Fruit fly (Drosophila melanogaster) whole organism, embryonic: ENCODE data around the gene CG14332.

ENCODE experiments used
- ATbp ChIP-seq: fragments of 200-800 bp; sonication (Bioruptor generic); optimal IDR thresholded peaks from 2 replicates; lab custom pipeline; 2017; ENCODE audit warnings: missing biosample characterization, mild to moderate bottlenecking, missing genetic modification characterization, missing genetic modification reagents
- Antp ChIP-seq: fragments of 200-800 bp; sonication (Bioruptor generic); optimal IDR thresholded peaks from 3 replicates; lab custom pipeline; 2016; ENCODE audit warnings: missing biosample characterization, missing genetic modification characterization
- Asciz ChIP-seq: fragments of 200-800 bp; sonication (Bioruptor generic); optimal IDR thresholded peaks from 2 replicates; lab custom pipeline; 2017; ENCODE audit warnings: missing biosample characterization, mild to moderate bottlenecking, missing genetic modification characterization, missing genetic modification reagents
- BEAF-32 ChIP-seq: fragments of 200-800 bp; sonication (Bioruptor generic); optimal IDR thresholded peaks from 3 replicates; lab custom pipeline; 2017; ENCODE audit warnings: missing biosample characterization, missing genetic modification characterization, mild to moderate bottlenecking, moderate library complexity, missing genetic modification reagents
- CG10209 ChIP-seq: fragments of 200-800 bp; sonication (Bioruptor generic); optimal IDR thresholded peaks from 3 replicates; lab custom pipeline; 2017; ENCODE audit warnings: missing biosample characterization, mild to moderate bottlenecking, missing genetic modification characterization, missing genetic modification reagents
- CG10267 ChIP-seq: fragments of 200-800 bp; sonication (Bioruptor generic); optimal IDR thresholded peaks from 2 replicates; lab custom pipeline; 2018; ENCODE audit warnings: missing biosample characterization, mild to moderate bottlenecking, missing genetic modification characterization, moderate library complexity
- CG10543 ChIP-seq: fragments of 200-800 bp; sonication (Bioruptor generic); optimal IDR thresholded peaks from 3 replicates; lab custom pipeline; 2017; ENCODE audit warnings: missing biosample characterization, mild to moderate bottlenecking, missing genetic modification characterization, moderate library complexity
- CG10565 ChIP-seq: fragments of 200-800 bp; sonication (Bioruptor generic); optimal IDR thresholded peaks from 3 replicates; lab custom pipeline; 2016; ENCODE audit warnings: missing biosample characterization, mild to moderate bottlenecking, missing genetic modification characterization
- CG11085 ChIP-seq: fragments of 200-800 bp; sonication (Bioruptor generic); IDR thresholded peaks from 2 replicates; pipeline ENCODE4 v1.3.6; 2022; ENCODE audit warnings: missing biosample characterization, missing genetic modification characterization
- CG11723 ChIP-seq: fragments of 200-800 bp; sonication (Bioruptor generic); optimal IDR thresholded peaks from 2 replicates; lab custom pipeline; 2017; ENCODE audit warnings: missing biosample characterization, mild to moderate bottlenecking, missing genetic modification characterization
- CG1233 ChIP-seq: fragments of 200-800 bp; sonication (Bioruptor generic); optimal IDR thresholded peaks from 4 replicates; lab custom pipeline; 2018; ENCODE audit warnings: missing biosample characterization, mild to moderate bottlenecking, missing genetic modification characterization
- CG14050 ChIP-seq: fragments of 200-800 bp; sonication (Bioruptor generic); IDR thresholded peaks from 3 replicates; pipeline ENCODE4 v1.3.6; 2022; ENCODE audit warnings: missing biosample characterization, missing genetic modification characterization
- CG15011 ChIP-seq: fragments of 200-800 bp; sonication (Bioruptor generic); optimal IDR thresholded peaks from 3 replicates; lab custom pipeline; 2018; ENCODE audit warnings: missing biosample characterization, mild to moderate bottlenecking, missing genetic modification characterization
- CG1529 ChIP-seq: fragments of 200-800 bp; sonication (Bioruptor generic); optimal IDR thresholded peaks from 3 replicates; lab custom pipeline; 2018; ENCODE audit warnings: missing biosample characterization, missing genetic modification characterization
- CG16815 ChIP-seq: fragments of 200-800 bp; sonication (Bioruptor generic); optimal IDR thresholded peaks from 3 replicates; lab custom pipeline; 2017; ENCODE audit warnings: missing biosample characterization, mild to moderate bottlenecking, missing genetic modification characterization
- CG2875 ChIP-seq: fragments of 200-800 bp; sonication (Bioruptor generic); optimal IDR thresholded peaks from 2 replicates; lab custom pipeline; 2017; ENCODE audit warnings: missing biosample characterization, mild to moderate bottlenecking, missing genetic modification characterization, missing genetic modification reagents
- CG30020 ChIP-seq: fragments of 200-800 bp; optimal IDR thresholded peaks from 2 replicates; lab custom pipeline; 2019; ENCODE audit warnings: missing biosample characterization, mild to moderate bottlenecking, missing genetic modification characterization, moderate library complexity
- CG30403 ChIP-seq: fragments of 200-800 bp; sonication (Bioruptor generic); optimal IDR thresholded peaks from 3 replicates; lab custom pipeline; 2016; ENCODE audit warnings: missing biosample characterization, missing genetic modification characterization
- CG4282 ChIP-seq: fragments of 200-800 bp; sonication (Bioruptor generic); optimal IDR thresholded peaks from 2 replicates; lab custom pipeline; 2016; ENCODE audit warnings: missing biosample characterization, missing genetic modification characterization
- CG6272 ChIP-seq: fragments of 200-800 bp; sonication (Bioruptor generic); IDR thresholded peaks from 2 replicates; pipeline ENCODE4 v1.3.6; 2022; ENCODE audit warnings: missing biosample characterization, missing genetic modification characterization
- CG7745 ChIP-seq: fragments of 200-800 bp; sonication (Bioruptor generic); optimal IDR thresholded peaks from 2 replicates; lab custom pipeline; 2018; ENCODE audit warnings: missing biosample characterization, mild to moderate bottlenecking, missing genetic modification characterization, moderate library complexity
- CG9609 ChIP-seq: fragments of 200-800 bp; sonication (Bioruptor generic); optimal IDR thresholded peaks from 3 replicates; lab custom pipeline; 2016; ENCODE audit warnings: missing biosample characterization, missing genetic modification characterization
- Chrac-16 ChIP-seq: fragments of 200-800 bp; sonication (Bioruptor generic); optimal IDR thresholded peaks from 3 replicates; lab custom pipeline; 2016; ENCODE audit warnings: missing biosample characterization, missing genetic modification characterization
- Dip2 ChIP-seq: fragments of 200-800 bp; sonication (Bioruptor generic); IDR thresholded peaks from 2 replicates; pipeline ENCODE4 v1.3.6; 2022; ENCODE audit warnings: missing biosample characterization, missing genetic modification characterization
- Hey ChIP-seq: fragments of 200-800 bp; sonication (Bioruptor generic); optimal IDR thresholded peaks from 3 replicates; lab custom pipeline; 2018; ENCODE audit warnings: missing biosample characterization, mild to moderate bottlenecking, missing genetic modification characterization
- HmgZ ChIP-seq: fragments of 200-800 bp; sonication (Bioruptor generic); optimal IDR thresholded peaks from 2 replicates; lab custom pipeline; 2018; ENCODE audit warnings: missing biosample characterization, mild to moderate bottlenecking, missing genetic modification characterization
- Hr51 ChIP-seq, 2 experiments: fragments of 200-800 bp; sonication (Bioruptor generic); optimal IDR thresholded peaks; 2 replicates in 1 of 2; 3 replicates in 1 of 2; lab custom pipeline; 2016 to 2018; ENCODE audit warnings: missing biosample characterization in 2 of 2, missing genetic modification characterization in 2 of 2, mild to moderate bottlenecking in 1 of 2, moderate library complexity in 1 of 2
- NC2β ChIP-seq: fragments of 200-800 bp; sonication (Bioruptor generic); optimal IDR thresholded peaks from 2 replicates; lab custom pipeline; 2016; ENCODE audit warnings: missing biosample characterization, missing genetic modification characterization
- Oli ChIP-seq: fragments of 200-800 bp; sonication (Bioruptor generic); optimal IDR thresholded peaks from 2 replicates; lab custom pipeline; 2018; ENCODE audit warnings: missing biosample characterization, mild to moderate bottlenecking, missing genetic modification characterization, moderate library complexity
- Optix ChIP-seq: fragments of 200-800 bp; sonication (Bioruptor generic); IDR thresholded peaks from 3 replicates; pipeline ENCODE4 v1.3.6; 2022; ENCODE audit warnings: missing biosample characterization, missing genetic modification characterization
- caup ChIP-seq: fragments of 200-800 bp; sonication (Bioruptor generic); optimal IDR thresholded peaks from 3 replicates; lab custom pipeline; 2017; ENCODE audit warnings: missing biosample characterization, mild to moderate bottlenecking, missing genetic modification characterization, moderate library complexity; ENCODE audit not compliant: severe bottlenecking
- chm ChIP-seq: fragments of 200-800 bp; sonication (Bioruptor generic); IDR thresholded peaks from 2 replicates; pipeline ENCODE4 v1.3.6; 2022; ENCODE audit warnings: missing biosample characterization, missing genetic modification characterization
- chn ChIP-seq: fragments of 200-800 bp; sonication (Bioruptor generic); optimal IDR thresholded peaks from 2 replicates; lab custom pipeline; 2016; ENCODE audit warnings: missing biosample characterization, missing genetic modification characterization
- cwo ChIP-seq: fragments of 200-800 bp; sonication (Bioruptor generic); optimal IDR thresholded peaks from 3 replicates; lab custom pipeline; 2017; ENCODE audit warnings: missing biosample characterization, missing genetic modification characterization, mild to moderate bottlenecking, moderate library complexity, missing genetic modification reagents
- disco-r ChIP-seq: fragments of 200-800 bp; sonication (Bioruptor generic); optimal IDR thresholded peaks from 2 replicates; lab custom pipeline; 2016; ENCODE audit warnings: missing biosample characterization, missing genetic modification characterization
- dm ChIP-seq: fragments of 200-800 bp; sonication (Bioruptor generic); optimal IDR thresholded peaks from 3 replicates; lab custom pipeline; 2016; ENCODE audit warnings: missing biosample characterization, missing genetic modification characterization
- exex ChIP-seq: fragments of 200-800 bp; sonication (Bioruptor generic); optimal IDR thresholded peaks from 4 replicates; lab custom pipeline; 2018; ENCODE audit warnings: missing biosample characterization, mild to moderate bottlenecking, missing genetic modification characterization, moderate library complexity
- fd64A ChIP-seq: fragments of 200-800 bp; sonication (Bioruptor generic); optimal IDR thresholded peaks from 3 replicates; lab custom pipeline; 2018; ENCODE audit warnings: missing biosample characterization, mild to moderate bottlenecking, missing genetic modification characterization
- ftz-f1 ChIP-seq: fragments of 200-800 bp; sonication (Bioruptor generic); optimal IDR thresholded peaks from 2 replicates; lab custom pipeline; 2016; ENCODE audit warnings: missing biosample characterization, missing genetic modification characterization
- h ChIP-seq: fragments of >200 bp; optimal IDR thresholded peaks from 2 replicates; lab custom pipeline; 2017
- hb ChIP-seq: fragments of 200-800 bp; sonication (Bioruptor generic); IDR thresholded peaks from 3 replicates; pipeline ENCODE4 v1.3.6; 2022; ENCODE audit warnings: missing biosample characterization, missing genetic modification characterization; ENCODE audit not compliant: partially characterized antibody
- jumu ChIP-seq: fragments of 200-800 bp; sonication (Bioruptor generic); optimal IDR thresholded peaks from 3 replicates; lab custom pipeline; 2016; ENCODE audit warnings: missing biosample characterization, missing genetic modification characterization
- klu ChIP-seq: fragments of 200-800 bp; sonication (Bioruptor generic); IDR thresholded peaks from 2 replicates; pipeline ENCODE4 v1.3.6; 2022; ENCODE audit warnings: missing biosample characterization, missing genetic modification characterization
- kni ChIP-seq: fragments of 200-800 bp; sonication (Bioruptor generic); optimal IDR thresholded peaks from 3 replicates; lab custom pipeline; 2017; ENCODE audit warnings: mild to moderate bottlenecking, missing biosample characterization, missing genetic modification reagents, missing genetic modification characterization
- lab ChIP-seq: fragments of 200-800 bp; sonication (Bioruptor generic); optimal IDR thresholded peaks from 3 replicates; lab custom pipeline; 2017; ENCODE audit warnings: missing biosample characterization, missing genetic modification characterization, mild to moderate bottlenecking, moderate library complexity, missing genetic modification reagents
- nau ChIP-seq: fragments of 200-800 bp; sonication (Bioruptor generic); optimal IDR thresholded peaks from 3 replicates; lab custom pipeline; 2017; ENCODE audit warnings: missing biosample characterization, mild to moderate bottlenecking, missing genetic modification characterization, missing genetic modification reagents
- peb ChIP-seq: fragments of 200-800 bp; sonication (Bioruptor generic); IDR thresholded peaks from 2 replicates; pipeline ENCODE4 v1.3.6; 2022; ENCODE audit warnings: missing biosample characterization, missing genetic modification characterization
- stc ChIP-seq: fragments of 200-800 bp; sonication (Bioruptor generic); IDR thresholded peaks from 2 replicates; pipeline ENCODE4 v1.3.6; 2022; ENCODE audit warnings: missing biosample characterization, missing genetic modification characterization
- sug ChIP-seq: fragments of 200-800 bp; optimal IDR thresholded peaks from 2 replicates; lab custom pipeline; 2019; ENCODE audit warnings: missing biosample characterization, mild to moderate bottlenecking, missing genetic modification characterization, moderate library complexity
- yki ChIP-seq: fragments of >200 bp; optimal IDR thresholded peaks from 3 replicates; lab custom pipeline; 2018

Gene CG14332

DNA sequence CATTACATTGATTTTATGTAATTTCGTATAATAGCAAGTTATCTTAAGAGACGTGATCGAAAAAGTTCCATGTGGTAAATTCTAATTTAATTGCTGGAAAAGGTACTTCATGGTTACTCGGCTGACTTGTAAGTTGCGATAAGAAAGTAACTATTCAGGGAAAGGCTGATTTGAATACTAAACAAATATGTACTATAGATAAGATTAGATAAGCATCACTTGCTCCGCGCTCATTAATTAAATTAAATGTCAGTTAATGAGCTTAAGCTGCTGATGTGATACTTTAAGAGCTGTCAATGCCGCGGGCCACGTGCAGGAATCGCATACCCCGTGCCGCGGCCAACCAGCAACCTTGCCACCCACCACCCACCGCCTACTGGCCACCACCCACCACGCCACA, 21.9 kb downstream of the CG14332 start:
- TF ChIP-seq CG10209 (no peak), chm (no peak), h (lab: Kevin White, UChicago) (no peak), CG4282 (GFP tag; lab: Kevin White, UChicago) (no peak), ftz-f1 (GFP tag; lab: Kevin White, UChicago) (peak; percentile 5), CG30403 (no peak), CG2875 (no peak), peb (no peak), dm (GFP tag; lab: Kevin White, UChicago) (no peak), Optix (GFP tag; lab: Robert Waterston, UW) (no peak), NC2β (GFP tag; lab: Kevin White, UChicago) (no peak), exex (peak; percentile 60), CG10565 (GFP tag; lab: Kevin White, UChicago) (no peak), yki (lab: Kevin White, UChicago) (no peak), kni (no peak), sug (tag; lab: Kevin White, UChicago) (no peak), BEAF-32 (GFP tag; lab: Kevin White, UChicago) (no peak), caup (GFP tag; lab: Kevin White, UChicago) (no peak), ATbp (GFP tag; lab: Kevin White, UChicago) (peak; percentile 11), fd64A (GFP tag; lab: Kevin White, UChicago) (peak; percentile 9), CG11723 (GFP tag; lab: Kevin White, UChicago) (no peak), Asciz (GFP tag; lab: Kevin White, UChicago) (peak; percentile 30), stc (GFP tag; lab: Robert Waterston, UW) (no peak), Hey (tag; lab: Kevin White, UChicago) (peak; percentile 17), HmgZ (tag; lab: Kevin White, UChicago) (no peak), CG1529 (GFP tag; lab: Kevin White, UChicago) (no peak), Hr51 (GFP tag; optimal IDR thresholded peaks at IDR 0.05; lab: Kevin White, UChicago) (no peak), CG15011 (GFP tag; lab: Kevin White, UChicago) (no peak), CG7745 (tag; lab: Kevin White, UChicago) (peak; percentile 65)

DNA sequence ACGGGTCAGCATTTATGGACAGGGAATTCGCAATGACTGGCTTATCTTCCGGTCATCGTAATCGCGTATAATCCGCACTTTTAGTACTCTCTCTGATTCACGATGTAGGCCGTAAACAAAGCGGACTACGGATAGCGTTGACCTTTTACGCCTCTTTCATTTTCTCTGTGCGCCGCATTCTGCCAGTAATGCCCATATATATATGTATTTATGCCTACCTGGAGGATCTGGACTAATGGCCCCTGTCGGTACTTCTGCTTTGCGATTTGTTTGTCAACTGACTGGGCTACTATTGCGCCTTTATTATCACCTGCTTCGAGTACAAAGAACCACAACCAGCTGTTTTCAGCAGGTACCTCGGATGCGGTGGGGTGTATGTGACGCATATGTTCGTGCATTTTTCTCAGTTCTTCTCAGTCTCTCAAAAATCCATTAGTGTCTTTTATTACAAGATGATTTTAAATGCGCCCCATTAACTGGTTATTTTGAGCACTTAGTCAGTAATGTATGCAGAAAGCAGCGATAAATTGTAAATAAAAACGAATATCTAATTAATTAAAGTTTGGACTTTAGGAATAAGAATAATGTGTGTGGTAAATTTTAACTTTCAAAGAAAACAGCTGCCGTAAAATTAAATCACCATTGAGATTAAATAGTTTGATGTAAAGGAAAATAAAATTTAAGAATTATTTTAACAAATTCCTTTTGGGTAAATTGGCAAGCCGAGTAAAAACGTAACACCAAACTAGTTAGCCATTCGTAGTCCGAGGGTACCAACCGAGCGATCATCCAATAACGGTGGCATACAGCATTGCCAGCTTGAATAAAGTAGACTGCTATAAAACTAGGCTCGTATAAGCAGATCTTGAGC, 27.4 kb downstream of the CG14332 start, which contains the start of gene CREG:
Gene CREG, minus strand, starts transcription at position 323 of the 871 bp plus-strand sequence.
- TF ChIP-seq Antp (GFP tag; lab: Kevin White, UChicago) (no peak), CG10543 (peak; percentile 17), jumu (no peak), CG1233 (GFP tag; lab: Kevin White, UChicago) (no peak), lab (GFP tag; lab: Kevin White, UChicago) (no peak), CG16815 (GFP tag; lab: Kevin White, UChicago) (peak; percentile 18), Dip2 (no peak), CG11085 (GFP tag; lab: Robert Waterston, UW) (no peak), CG30020 (no peak), chn (GFP tag; lab: Kevin White, UChicago) (peak; percentile 0), disco-r (GFP tag; lab: Kevin White, UChicago) (no peak), CG10267 (peak; percentile 20), Chrac-16 (peak; percentile 3), Oli (tag; lab: Kevin White, UChicago) (peak; percentile 16), CG14050 (GFP tag; lab: Robert Waterston, UW) (no peak), klu (GFP tag; lab: Robert Waterston, UW) (no peak), hb (GFP tag; lab: Robert Waterston, UW) (no peak), CG6272 (GFP tag; lab: Robert Waterston, UW) (no peak), nau (GFP tag; lab: Kevin White, UChicago) (peak; percentile 21), cwo (GFP tag; lab: Kevin White, UChicago) (no peak), CG9609 (GFP tag; lab: Kevin White, UChicago) (no peak)
